Worm (Caenorhabditis elegans): ENCODE data around the gene asd-1.

Gene asd-1

ce11 chrIII:4205751-4206327 is 8.8 kb downstream of the asd-1 start, which contains the start of gene R74.8:
Gene R74.8 (plus strand): TSS chrIII:4206277.
- TF ChIP-seq F49E8.2 (tag; optimal IDR thresholded peaks at IDR 0.05; ENCODE audit: borderline replicate concordance) (peak; percentile 19), lin-39 (tag; optimal IDR thresholded peaks at IDR 0.05) (no peak), hlh-30 (tag; optimal IDR thresholded peaks at IDR 0.05; ENCODE audit: insufficient read depth) (no peak), lin-38 (GFP tag; IDR thresholded peaks at IDR 0.05) (peak; percentile 25), F10B5.3 (tag; optimal IDR thresholded peaks at IDR 0.05) (no peak), Y48G9A.11 (GFP tag; IDR thresholded peaks at IDR 0.05) (peak; percentile 79), lim-7 (GFP tag; IDR thresholded peaks at IDR 0.05) (no peak), dmd-6 (GFP tag; IDR thresholded peaks at IDR 0.05) (no peak), nhr-48 (tag; optimal IDR thresholded peaks at IDR 0.05) (no peak), unc-130 (GFP tag; optimal IDR thresholded peaks at IDR 0.05) (peak; percentile 67), lin-29 (GFP tag; IDR thresholded peaks at IDR 0.05) (no peak), arid-1 (GFP tag; conservative IDR thresholded peaks at IDR 0.05) (no peak), vab-7 (GFP tag; IDR thresholded peaks at IDR 0.05) (no peak), lsy-2 (tag; optimal IDR thresholded peaks at IDR 0.05) (peak in 1 of 2 experiments; percentile 79)

DNA sequence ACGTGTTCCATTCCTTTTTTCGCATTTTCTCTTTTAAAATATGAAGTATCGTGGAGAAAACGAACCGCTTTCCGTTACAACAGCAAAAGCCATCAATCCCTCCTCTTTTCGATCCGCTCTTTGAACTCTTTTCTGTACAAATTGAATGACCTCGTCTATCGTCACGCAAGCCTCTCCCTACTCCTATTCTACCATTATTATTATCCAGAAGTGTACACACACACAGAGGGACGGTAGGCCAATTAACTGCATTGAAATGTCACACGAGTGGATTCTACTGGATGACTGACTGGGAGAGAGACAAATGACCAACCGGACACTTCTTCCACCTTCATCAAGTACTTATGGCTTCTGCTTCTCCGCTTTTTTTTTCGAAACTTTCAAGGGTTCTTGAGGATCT is 11.1 kb downstream of the asd-1 start:
- TF ChIP-seq dmd-8 (GFP tag; IDR thresholded peaks at IDR 0.05) (no peak), Y48G9A.11 (GFP tag; IDR thresholded peaks at IDR 0.05) (0 out of 2 replicates have a peak, but pooled peaks have one; percentile 18), ZK546.5 (tag; optimal IDR thresholded peaks at IDR 0.05) (no peak), daf-19 (GFP tag; conservative IDR thresholded peaks at IDR 0.05) (no peak), lin-15B (tag; optimal IDR thresholded peaks at IDR 0.05) (no peak), F49E8.2 (tag; optimal IDR thresholded peaks at IDR 0.05; ENCODE audit: borderline replicate concordance) (no peak), tag-97 (GFP tag; IDR thresholded peaks at IDR 0.05) (no peak)

- no peak for TF ChIP-seq ZK337.2 (GFP tag; IDR thresholded peaks at IDR 0.05)
- no peak for TF ChIP-seq Y48G9A.11 (GFP tag; IDR thresholded peaks at IDR 0.05)
- TF ChIP-seq ama-1 (optimal IDR thresholded peaks at IDR 0.05), result no peak
- TF ChIP-seq spr-3 (GFP tag; optimal IDR thresholded peaks at IDR 0.05), result no peak
- no peak for TF ChIP-seq nhr-77 (tag; optimal IDR thresholded peaks at IDR 0.05)
- no peak for TF ChIP-seq saeg-2 (GFP tag; IDR thresholded peaks at IDR 0.05)
- no peak for TF ChIP-seq nhr-102 (tag; optimal IDR thresholded peaks at IDR 0.05)
- TF ChIP-seq ceh-20 (GFP tag; IDR thresholded peaks at IDR 0.05), result no peak
- no peak for TF ChIP-seq T20F7.1 (GFP tag; optimal IDR thresholded peaks at IDR 0.05)
- no peak for TF ChIP-seq nhr-48 (tag; optimal IDR thresholded peaks at IDR 0.05)
- no peak for TF ChIP-seq Y5F2A.4 (GFP tag; optimal IDR thresholded peaks at IDR 0.05)
- TF ChIP-seq ZK546.5 (tag; optimal IDR thresholded peaks at IDR 0.05), result no peak
- TF ChIP-seq ceh-82 (tag; optimal IDR thresholded peaks at IDR 0.05), result no peak
- no peak for TF ChIP-seq ceh-32 (tag; optimal IDR thresholded peaks at IDR 0.05; ENCODE audit: poor library complexity)
- no peak for TF ChIP-seq dve-1 (tag; optimal IDR thresholded peaks at IDR 0.05; ENCODE audit: insufficient read depth)
Observed at ce11 chrIII:4209188-4209587, 12.1 kb downstream of the asd-1 start, which contains the start of gene phlp-2. Gene phlp-2 (plus strand): TSS chrIII:4209488.

DNA sequence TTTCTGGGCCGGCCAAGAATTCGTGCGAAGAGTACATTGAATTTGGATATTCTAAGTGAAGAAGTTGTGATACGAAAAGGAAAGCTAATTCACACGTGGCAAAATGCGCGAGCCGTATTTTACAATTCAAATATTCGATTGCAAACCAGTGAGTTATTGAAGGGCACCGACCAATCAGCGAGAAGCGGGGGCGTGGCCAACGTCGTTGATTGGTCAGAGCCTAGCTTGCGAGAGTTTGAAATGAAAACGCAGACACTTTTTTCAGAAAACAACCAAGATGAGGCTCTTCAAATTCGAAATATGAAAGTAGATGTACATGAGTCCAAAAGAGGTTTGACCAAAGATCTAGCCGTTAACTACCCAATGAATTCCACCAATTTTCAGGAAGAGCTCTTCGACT is 13.6 kb downstream of the asd-1 start:
- TF ChIP-seq nhr-76 (tag; optimal IDR thresholded peaks at IDR 0.05) (no peak), egl-43 (GFP tag; IDR thresholded peaks at IDR 0.05) (no peak), madf-9 (GFP tag; conservative IDR thresholded peaks at IDR 0.05) (no peak), mxl-2 (GFP tag; conservative IDR thresholded peaks at IDR 0.05) (no peak), zfp-2 (tag; optimal IDR thresholded peaks at IDR 0.05) (no peak), nhr-10 (tag; optimal IDR thresholded peaks at IDR 0.05) (no peak)
